Fruit fly (Drosophila melanogaster): Measurements from ENCODE around the gene CG2975.

CG2975 gene

dm6 chr2L:2861885-2862620 lies 22.1 kb downstream of the CG2975 start (continued):
- TF ChIP-seq so (GFP tag; IDR thresholded peaks at IDR 0.05): peak; percentile 55; the same call in 1 of the 3 replicates
- no peak for TF ChIP-seq insv (GFP tag; optimal IDR thresholded peaks at IDR 0.05)
- TF ChIP-seq ATbp (GFP tag; optimal IDR thresholded peaks at IDR 0.05): no peak
- TF ChIP-seq Ets65A (GFP tag): no peak
- TF ChIP-seq br (optimal IDR thresholded peaks at IDR 0.05): no peak
- peak; percentile 25 for TF ChIP-seq CG13894 (tag; optimal IDR thresholded peaks at IDR 0.05)
- TF ChIP-seq Lim3 (GFP tag; IDR thresholded peaks at IDR 0.05): no peak
- no peak for TF ChIP-seq seq (GFP tag; IDR thresholded peaks at IDR 0.05)
- TF ChIP-seq Fer3 (tag; optimal IDR thresholded peaks at IDR 0.05): no peak
- TF ChIP-seq crc (GFP tag; optimal IDR thresholded peaks at IDR 0.05): no peak
- TF ChIP-seq sisA (GFP tag; IDR thresholded peaks at IDR 0.05): no peak
- no peak for TF ChIP-seq ttk (GFP tag; IDR thresholded peaks at IDR 0.05)
- peak; percentile 15 for TF ChIP-seq CG15514 (GFP tag; optimal IDR thresholded peaks at IDR 0.05)
- TF ChIP-seq gt (GFP tag; IDR thresholded peaks at IDR 0.05): no peak
- no peak for TF ChIP-seq Tbp (GFP tag; optimal IDR thresholded peaks at IDR 0.05)
- TF ChIP-seq CG32767 (GFP tag; IDR thresholded peaks at IDR 0.05): no peak
- TF ChIP-seq sob (GFP tag; IDR thresholded peaks at IDR 0.05): no peak
- TF ChIP-seq C15 (GFP tag; IDR thresholded peaks at IDR 0.05): no peak
- TF ChIP-seq Nf-YC (tag; optimal IDR thresholded peaks at IDR 0.05): peak; percentile 15
- TF ChIP-seq Hr78 (GFP tag; optimal IDR thresholded peaks at IDR 0.05): no peak
- peak; percentile 48; the same call in 1 of the 4 replicates for TF ChIP-seq Dll (GFP tag; IDR thresholded peaks at IDR 0.05; ENCODE audit: partially characterized antibody)
- TF ChIP-seq wdn (GFP tag; IDR thresholded peaks at IDR 0.05): no peak
- TF ChIP-seq ham (GFP tag; IDR thresholded peaks at IDR 0.05): no peak
- TF ChIP-seq usp (GFP tag; optimal IDR thresholded peaks at IDR 0.05): no peak
- no peak for TF ChIP-seq slbo (GFP tag; IDR thresholded peaks at IDR 0.05)
- no peak for TF ChIP-seq Hr3 (GFP tag; optimal IDR thresholded peaks at IDR 0.05)
- no peak for TF ChIP-seq CG10147 (GFP tag; optimal IDR thresholded peaks at IDR 0.05)
- no peak for TF ChIP-seq Side (GFP tag; optimal IDR thresholded peaks at IDR 0.05)
- no peak for TF ChIP-seq CG1647 (GFP tag; optimal IDR thresholded peaks at IDR 0.05)
- no peak for TF ChIP-seq H2.0 (GFP tag; IDR thresholded peaks at IDR 0.05)
- TF ChIP-seq bcd (GFP tag; optimal IDR thresholded peaks at IDR 0.05): no peak
- no peak for TF ChIP-seq CG10321 (GFP tag; IDR thresholded peaks at IDR 0.05)
- no peak for TF ChIP-seq CG11247 (GFP tag; IDR thresholded peaks at IDR 0.05)
- TF ChIP-seq CG18619 (GFP tag; optimal IDR thresholded peaks at IDR 0.05): no peak
- no peak for TF ChIP-seq psq (GFP tag; optimal IDR thresholded peaks at IDR 0.05)
- no peak for TF ChIP-seq gsb-n (tag; optimal IDR thresholded peaks at IDR 0.05)
- TF ChIP-seq pfk (GFP tag; optimal IDR thresholded peaks at IDR 0.05): no peak
- no peak for TF ChIP-seq chif (GFP tag; optimal IDR thresholded peaks at IDR 0.05)
- TF ChIP-seq CG43689 (GFP tag; IDR thresholded peaks at IDR 0.05): no peak
- TF ChIP-seq ac (GFP tag; optimal IDR thresholded peaks at IDR 0.05): no peak
- no peak for TF ChIP-seq CG10565 (GFP tag; optimal IDR thresholded peaks at IDR 0.05)

dm6 chr2L:2862621-2862962 lies 22.7 kb downstream of the CG2975 start:
- TF ChIP-seq ro (GFP tag; IDR thresholded peaks at IDR 0.05) (no peak), unc-4 (GFP tag; IDR thresholded peaks at IDR 0.05; ENCODE audit: partially characterized antibody) (peak; percentile 12; the same call in 1 of the 2 replicates), phol (tag; optimal IDR thresholded peaks at IDR 0.05) (no peak), otp (GFP tag; IDR thresholded peaks at IDR 0.05) (peak; percentile 1; the same call in 1 of the 3 replicates), Nf-YA (GFP tag; IDR thresholded peaks at IDR 0.05) (no peak), da (GFP tag; optimal IDR thresholded peaks at IDR 0.05) (no peak), eve (GFP tag; optimal IDR thresholded peaks at IDR 0.05) (no peak), CG2199 (GFP tag; IDR thresholded peaks at IDR 0.05) (0 out of 3 replicates have a peak, but pooled peaks have one; percentile 36), Blimp-1 (GFP tag; optimal IDR thresholded peaks at IDR 0.05) (peak; percentile 90), sens (GFP tag) (peak; percentile 68), Dll (GFP tag; IDR thresholded peaks at IDR 0.05; ENCODE audit: partially characterized antibody) (0 out of 4 replicates have a peak, but pooled peaks have one; percentile 9), crc (GFP tag; optimal IDR thresholded peaks at IDR 0.05) (no peak), CG11398 (GFP tag; optimal IDR thresholded peaks at IDR 0.05) (peak; percentile 5), Stat92E (GFP tag; optimal IDR thresholded peaks at IDR 0.05) (no peak), GATAe (GFP tag; conservative IDR thresholded peaks at IDR 0.05) (no peak)

All from whole organism, embryonic.